Worm (Caenorhabditis elegans) whole organism, L3 larva: ENCODE data around the gene rps-5.

Experiments
- aly-2 ChIP-seq: fragments of 150-350 bp; optimal IDR thresholded peaks from 2 replicates; lab custom pipeline; 2014; ENCODE audit warnings: missing biosample characterization, missing genetic modification characterization
- ceh-82 ChIP-seq: fragments of 150-350 bp; optimal IDR thresholded peaks from 2 replicates; lab custom pipeline; 2014; ENCODE audit warnings: missing biosample characterization, missing genetic modification characterization
- egl-27 ChIP-seq: sonication (generic microtip); optimal IDR thresholded peaks from 4 replicates; lab custom pipeline; 2017; ENCODE audit warnings: missing biosample characterization, missing genetic modification reagents, missing genetic modification characterization
- fkh-2 ChIP-seq: fragments of 150-350 bp; optimal IDR thresholded peaks from 2 replicates; lab custom pipeline; 2014; ENCODE audit warnings: missing biosample characterization, missing genetic modification reagents, missing genetic modification characterization
- jun-1 ChIP-seq: fragments of 150-350 bp; optimal IDR thresholded peaks from 2 replicates; lab custom pipeline; 2014; ENCODE audit warnings: missing biosample characterization, missing genetic modification reagents, missing genetic modification characterization
- lin-15B ChIP-seq: fragments of 150-350 bp; optimal IDR thresholded peaks from 2 replicates; lab custom pipeline; 2014; ENCODE audit warnings: missing biosample characterization, missing genetic modification characterization
- nhr-11 ChIP-seq: fragments of 150-350 bp; optimal IDR thresholded peaks from 2 replicates; lab custom pipeline; 2014; ENCODE audit warnings: missing biosample characterization, missing genetic modification characterization
- nhr-23 ChIP-seq: fragments of 150-350 bp; optimal IDR thresholded peaks from 2 replicates; lab custom pipeline; 2014; ENCODE audit warnings: missing biosample characterization, missing genetic modification reagents, missing genetic modification characterization
- pha-4 ChIP-seq: fragments of 150-350 bp; optimal IDR thresholded peaks from 2 replicates; lab custom pipeline; 2014; ENCODE audit warnings: missing biosample characterization, missing genetic modification reagents, missing genetic modification characterization
- snpc-4 ChIP-seq: fragments of 150-350 bp; optimal IDR thresholded peaks from 2 replicates; lab custom pipeline; 2014; ENCODE audit warnings: missing biosample characterization, missing genetic modification characterization
- unc-62 ChIP-seq: fragments of 150-350 bp; sonication (generic microtip); optimal IDR thresholded peaks from 4 replicates; lab custom pipeline; 2014; ENCODE audit warnings: missing biosample characterization, missing genetic modification reagents, missing genetic modification characterization
- ztf-4 ChIP-seq: fragments of 150-350 bp; optimal IDR thresholded peaks from 2 replicates; lab custom pipeline; 2014; ENCODE audit warnings: missing biosample characterization, missing genetic modification characterization

DNA sequence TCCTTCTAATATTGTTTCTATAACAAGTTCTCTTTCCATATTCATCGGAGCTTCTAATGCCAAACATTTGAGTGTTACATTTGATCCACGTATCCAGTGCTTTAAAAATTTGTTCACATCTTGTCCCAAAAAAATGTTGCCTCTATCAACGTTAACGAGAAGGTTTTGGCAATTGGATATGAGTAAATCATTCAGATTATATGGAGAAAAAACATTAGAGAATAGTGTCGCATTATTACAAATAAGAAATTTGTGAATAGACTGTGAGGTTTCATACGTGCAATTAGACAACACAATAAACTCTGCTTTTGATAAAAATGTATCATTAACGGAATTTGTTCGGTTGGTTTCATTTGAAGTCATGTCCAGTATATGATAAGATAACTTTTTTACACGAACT, 49.0 kb upstream of the rps-5 start, which contains the start of gene mboa-4:
- TF ChIP-seq pha-4 (tag; lab: Kevin White, UChicago) (no peak), fkh-2 (tag; lab: Kevin White, UChicago) (no peak), aly-2 (no peak), egl-27 (tag; lab: Kevin White, UChicago) (no peak), ceh-82 (tag; lab: Kevin White, UChicago) (no peak), nhr-23 (tag; lab: Kevin White, UChicago) (no peak), nhr-11 (no peak), ztf-4 (tag; lab: Kevin White, UChicago) (no peak), jun-1 (tag; lab: Kevin White, UChicago) (no peak), unc-62 (GFP tag; lab: Kevin White, UChicago) (no peak), snpc-4 (tag; lab: Kevin White, UChicago) (no peak), lin-15B (no peak)
